Worm (Caenorhabditis elegans) whole organism, mixed stage, embryonic: ENCODE results near the gene fbxa-39.
A peak's percentile ranks its signal among the peaks of the same experiment; 100 is the strongest.

Source experiments
- M03D4.4 ChIP-seq: sonication (generic microtip); optimal IDR thresholded peaks from 2 replicates; lab custom pipeline; 2017; ENCODE audit warnings: mild to moderate bottlenecking, missing genetic modification characterization, missing compliant biosample characterization
- bed-3 ChIP-seq: fragments of 200-800 bp; sonication (Bioruptor generic); optimal IDR thresholded peaks from 3 replicates; lab custom pipeline; 2018; ENCODE audit warnings: mild to moderate bottlenecking, missing genetic modification characterization, moderate library complexity, missing compliant biosample characterization
- blmp-1 ChIP-seq: fragments of 150-350 bp; optimal IDR thresholded peaks from 2 replicates; lab custom pipeline; 2014; ENCODE audit warnings: missing biosample characterization, missing genetic modification characterization
- ceh-39 ChIP-seq: fragments of 150-350 bp; optimal IDR thresholded peaks from 2 replicates; lab custom pipeline; 2014; ENCODE audit warnings: missing biosample characterization, missing genetic modification characterization
- ceh-83 ChIP-seq: fragments of 200-800 bp; sonication (Bioruptor generic); optimal IDR thresholded peaks from 2 replicates; lab custom pipeline; 2018; ENCODE audit warnings: mild to moderate bottlenecking, missing genetic modification characterization, missing compliant biosample characterization
- ces-1 ChIP-seq: fragments of 150-350 bp; optimal IDR thresholded peaks from 2 replicates; lab custom pipeline; 2014; ENCODE audit warnings: missing biosample characterization, missing genetic modification reagents, missing genetic modification characterization
- cnd-1 ChIP-seq: fragments of 200-800 bp; sonication (Bioruptor generic); optimal IDR thresholded peaks from 2 replicates; lab custom pipeline; 2018; ENCODE audit warnings: mild to moderate bottlenecking, missing genetic modification characterization, missing compliant biosample characterization
- elt-1 ChIP-seq: sonication (generic microtip); optimal IDR thresholded peaks from 2 replicates; lab custom pipeline; 2017; ENCODE audit warnings: missing genetic modification characterization, mild to moderate bottlenecking, missing compliant biosample characterization, antibody characterized with exemption, moderate library complexity, borderline replicate concordance; ENCODE audit not compliant: insufficient read depth
- elt-3 ChIP-seq: fragments of 150-350 bp; optimal IDR thresholded peaks from 2 replicates; lab custom pipeline; 2014; ENCODE audit warnings: missing biosample characterization, missing genetic modification characterization
- flh-1 ChIP-seq: fragments of 200-800 bp; sonication (Bioruptor generic); optimal IDR thresholded peaks from 2 replicates; lab custom pipeline; 2018; ENCODE audit warnings: mild to moderate bottlenecking, missing genetic modification characterization, moderate library complexity, missing compliant biosample characterization
- ham-2 ChIP-seq: fragments of 200-800 bp; sonication (Bioruptor generic); optimal IDR thresholded peaks from 2 replicates; lab custom pipeline; 2018; ENCODE audit warnings: mild to moderate bottlenecking, missing genetic modification characterization, missing compliant biosample characterization
- hlh-1 ChIP-seq: fragments of 150-350 bp; optimal IDR thresholded peaks from 2 replicates; lab custom pipeline; 2014; ENCODE audit warnings: missing biosample characterization, missing genetic modification reagents, missing genetic modification characterization
- lin-13 ChIP-seq: fragments of 150-350 bp; optimal IDR thresholded peaks from 2 replicates; lab custom pipeline; 2014; ENCODE audit warnings: missing biosample characterization, missing genetic modification characterization
- lin-32 ChIP-seq: fragments of 200-800 bp; sonication (Bioruptor generic); optimal IDR thresholded peaks from 2 replicates; lab custom pipeline; 2018; ENCODE audit warnings: mild to moderate bottlenecking, missing genetic modification characterization, missing compliant biosample characterization
- lsy-2 ChIP-seq: fragments of 150-350 bp; optimal IDR thresholded peaks from 2 replicates; lab custom pipeline; 2014; ENCODE audit warnings: missing biosample characterization, missing genetic modification characterization
- mab-5 ChIP-seq: fragments of 150-350 bp; optimal IDR thresholded peaks from 2 replicates; lab custom pipeline; 2014; ENCODE audit warnings: missing biosample characterization, missing genetic modification characterization
- mep-1 ChIP-seq: fragments of 150-350 bp; optimal IDR thresholded peaks from 2 replicates; lab custom pipeline; 2017; ENCODE audit warnings: missing biosample characterization, missing genetic modification reagents, missing genetic modification characterization, inconsistent platforms
- mls-2 ChIP-seq: sonication (generic microtip); optimal IDR thresholded peaks from 2 replicates; lab custom pipeline; 2016; ENCODE audit warnings: mild to moderate bottlenecking, missing genetic modification characterization, moderate library complexity, missing compliant biosample characterization
- nhr-12 ChIP-seq: fragments of 150-350 bp; optimal IDR thresholded peaks from 2 replicates; lab custom pipeline; 2014; ENCODE audit warnings: missing biosample characterization, missing genetic modification characterization
- nhr-2 ChIP-seq: fragments of 150-350 bp; optimal IDR thresholded peaks from 2 replicates; lab custom pipeline; 2014; ENCODE audit warnings: missing biosample characterization, missing genetic modification characterization
- nhr-28 ChIP-seq: fragments of 150-350 bp; optimal IDR thresholded peaks from 2 replicates; lab custom pipeline; 2014; ENCODE audit warnings: missing biosample characterization, missing genetic modification characterization
- nhr-76 ChIP-seq: sonication (generic microtip); optimal IDR thresholded peaks from 2 replicates; lab custom pipeline; 2017; ENCODE audit warnings: missing biosample characterization, missing genetic modification characterization
- sem-2 ChIP-seq: fragments of 200-800 bp; sonication (Bioruptor generic); optimal IDR thresholded peaks from 2 replicates; lab custom pipeline; 2018; ENCODE audit warnings: mild to moderate bottlenecking, missing genetic modification characterization, missing compliant biosample characterization
- snpc-4 ChIP-seq: fragments of 150-350 bp; optimal IDR thresholded peaks from 2 replicates; lab custom pipeline; 2014; ENCODE audit warnings: missing biosample characterization, missing genetic modification characterization
- sptf-1 ChIP-seq: sonication (generic microtip); optimal IDR thresholded peaks from 2 replicates; lab custom pipeline; 2017; ENCODE audit warnings: mild to moderate bottlenecking, missing genetic modification characterization, moderate library complexity, missing compliant biosample characterization
- tbx-8 ChIP-seq: fragments of 200-800 bp; sonication (Bioruptor generic); optimal IDR thresholded peaks from 2 replicates; lab custom pipeline; 2018; ENCODE audit warnings: mild to moderate bottlenecking, missing genetic modification characterization, moderate library complexity, missing compliant biosample characterization
- unc-39 ChIP-seq: fragments of 150-350 bp; optimal IDR thresholded peaks from 2 replicates; lab custom pipeline; 2014; ENCODE audit warnings: missing biosample characterization, missing genetic modification characterization
- unc-62 ChIP-seq: fragments of 150-350 bp; optimal IDR thresholded peaks from 2 replicates; lab custom pipeline; 2014; ENCODE audit warnings: missing biosample characterization, missing genetic modification reagents, missing genetic modification characterization
- zip-8 ChIP-seq: fragments of 150-350 bp; optimal IDR thresholded peaks from 2 replicates; lab custom pipeline; 2014; ENCODE audit warnings: missing biosample characterization, missing genetic modification characterization
- ztf-11 ChIP-seq: fragments of 150-350 bp; optimal IDR thresholded peaks from 2 replicates; lab custom pipeline; 2014; ENCODE audit warnings: missing biosample characterization, missing genetic modification characterization

fbxa-39 gene

DNA sequence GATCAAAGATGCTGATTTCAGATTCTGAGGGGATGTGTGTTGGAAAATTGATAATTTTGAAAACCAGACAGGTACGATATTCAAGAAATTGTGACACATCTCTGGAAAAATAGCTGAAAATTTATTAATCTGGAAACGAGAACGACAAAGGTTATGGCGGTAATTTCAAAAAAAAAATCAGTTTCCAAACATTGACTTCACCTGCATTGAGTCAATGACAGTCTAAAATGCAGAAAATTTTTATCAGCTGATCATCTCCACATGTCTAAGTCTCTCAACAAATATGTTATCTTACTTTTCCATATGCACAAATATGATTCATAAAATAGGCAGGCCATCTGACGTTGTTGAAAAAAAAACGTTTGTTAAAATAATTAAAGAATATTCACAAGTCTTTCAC lies 757 bp upstream of the fbxa-39 start, which contains the start of gene fbxa-48:
TSS of gene fbxa-48 (minus strand) at position 101 of the 400 bp plus-strand sequence.
- TF ChIP-seq mab-5 = no peak
- no peak for TF ChIP-seq unc-62 (GFP tag; lab: Kevin White, UChicago)
- no peak for TF ChIP-seq nhr-28 (tag; lab: Kevin White, UChicago)
- TF ChIP-seq lin-32 (GFP tag; lab: Kevin White, UChicago) = no peak
- no peak for TF ChIP-seq ceh-83 (GFP tag; lab: Kevin White, UChicago)
- no peak for TF ChIP-seq bed-3

DNA sequence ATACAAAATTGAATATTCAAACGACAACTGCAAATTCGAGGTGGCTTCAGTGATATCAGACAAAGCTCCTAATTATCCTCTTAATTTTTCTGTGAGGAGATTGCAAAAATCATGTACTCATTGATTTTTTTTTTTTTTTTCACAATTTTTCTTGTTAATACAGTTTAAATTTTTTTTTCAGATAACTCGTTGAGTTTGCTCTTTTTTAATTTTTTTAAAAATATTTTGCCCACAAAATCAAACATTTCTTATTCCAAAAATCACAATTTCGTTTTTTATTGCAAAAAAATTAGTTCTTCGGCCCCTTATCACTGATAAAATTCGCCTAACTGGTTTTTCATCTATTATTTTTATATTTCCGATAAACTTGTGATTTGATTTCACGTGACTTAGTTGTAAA lies 4.0 kb downstream of the fbxa-39 start, which contains the start of gene Y54F10BM.21:
TSS of gene Y54F10BM.21 (plus strand) at position 301 of the 400 bp plus-strand sequence.
- TF ChIP-seq blmp-1 (no peak), nhr-76 (tag; lab: Kevin White, UChicago) (no peak), unc-62 (GFP tag; lab: Kevin White, UChicago) (no peak), lin-13 (tag; lab: Kevin White, UChicago) (no peak), mab-5 (no peak), M03D4.4 (tag; lab: Kevin White, UChicago) (no peak), ham-2 (GFP tag; lab: Kevin White, UChicago) (no peak), elt-3 (no peak)

DNA sequence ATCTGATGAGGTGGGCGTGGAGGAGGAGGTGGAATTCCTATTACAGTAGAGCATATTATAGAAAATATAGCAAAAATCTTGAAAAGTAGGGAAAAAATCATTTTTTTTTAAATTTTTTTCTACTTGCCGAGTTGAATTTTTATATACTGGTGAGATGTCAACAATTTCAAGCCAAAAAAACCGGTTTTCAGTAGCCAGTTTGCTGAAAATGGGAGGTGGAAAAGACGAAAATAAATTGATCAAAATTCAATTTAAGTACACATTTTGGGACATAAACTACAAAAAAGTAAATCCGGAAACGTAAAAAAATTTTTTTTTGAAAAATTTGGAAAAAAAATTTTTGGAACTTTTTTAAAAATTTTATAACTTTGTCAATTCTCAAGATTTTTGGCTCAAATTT lies 6.6 kb downstream of the fbxa-39 start, which contains the start of gene Y54F10BM.23:
TSS of gene Y54F10BM.23 (minus strand) at position 101 of the 400 bp plus-strand sequence.
- TF ChIP-seq ham-2 (GFP tag; lab: Kevin White, UChicago) (no peak), cnd-1 (tag; lab: Kevin White, UChicago) (no peak), ces-1 (GFP tag; lab: Kevin White, UChicago) (no peak), bed-3 (no peak), zip-8 (no peak), snpc-4 (tag; lab: Kevin White, UChicago) (no peak), ztf-11 (tag; lab: Kevin White, UChicago) (no peak), lsy-2 (tag; lab: Kevin White, UChicago) (no peak), mep-1 (tag; lab: Kevin White, UChicago) (no peak), nhr-28 (tag; lab: Kevin White, UChicago) (no peak)

DNA sequence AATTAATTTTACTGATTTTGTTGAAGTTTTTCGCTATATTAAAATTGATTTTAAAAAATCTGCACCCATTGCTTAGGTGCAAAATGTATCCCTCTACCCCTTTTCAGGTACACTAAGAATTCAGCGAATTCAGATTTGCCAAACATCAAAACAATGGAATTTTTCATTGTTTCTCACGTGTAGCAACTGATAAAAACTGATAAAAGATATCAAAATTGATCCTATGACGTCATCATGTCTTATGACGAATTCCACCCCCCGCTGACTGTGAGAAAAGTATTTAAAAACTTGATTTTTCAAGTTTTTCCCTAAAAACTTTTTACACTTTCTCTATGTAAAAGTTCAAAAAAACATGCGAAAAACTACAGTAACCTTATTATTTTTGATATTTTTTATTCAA lies 7.7 kb downstream of the fbxa-39 start, which contains the start of gene Y54F10BM.22:
TSS of gene Y54F10BM.22 (plus strand) at position 331 of the 400 bp plus-strand sequence.
- TF ChIP-seq zip-8 = peak; percentile 8
- TF ChIP-seq flh-1 (GFP tag; lab: Kevin White, UChicago) = no peak

DNA sequence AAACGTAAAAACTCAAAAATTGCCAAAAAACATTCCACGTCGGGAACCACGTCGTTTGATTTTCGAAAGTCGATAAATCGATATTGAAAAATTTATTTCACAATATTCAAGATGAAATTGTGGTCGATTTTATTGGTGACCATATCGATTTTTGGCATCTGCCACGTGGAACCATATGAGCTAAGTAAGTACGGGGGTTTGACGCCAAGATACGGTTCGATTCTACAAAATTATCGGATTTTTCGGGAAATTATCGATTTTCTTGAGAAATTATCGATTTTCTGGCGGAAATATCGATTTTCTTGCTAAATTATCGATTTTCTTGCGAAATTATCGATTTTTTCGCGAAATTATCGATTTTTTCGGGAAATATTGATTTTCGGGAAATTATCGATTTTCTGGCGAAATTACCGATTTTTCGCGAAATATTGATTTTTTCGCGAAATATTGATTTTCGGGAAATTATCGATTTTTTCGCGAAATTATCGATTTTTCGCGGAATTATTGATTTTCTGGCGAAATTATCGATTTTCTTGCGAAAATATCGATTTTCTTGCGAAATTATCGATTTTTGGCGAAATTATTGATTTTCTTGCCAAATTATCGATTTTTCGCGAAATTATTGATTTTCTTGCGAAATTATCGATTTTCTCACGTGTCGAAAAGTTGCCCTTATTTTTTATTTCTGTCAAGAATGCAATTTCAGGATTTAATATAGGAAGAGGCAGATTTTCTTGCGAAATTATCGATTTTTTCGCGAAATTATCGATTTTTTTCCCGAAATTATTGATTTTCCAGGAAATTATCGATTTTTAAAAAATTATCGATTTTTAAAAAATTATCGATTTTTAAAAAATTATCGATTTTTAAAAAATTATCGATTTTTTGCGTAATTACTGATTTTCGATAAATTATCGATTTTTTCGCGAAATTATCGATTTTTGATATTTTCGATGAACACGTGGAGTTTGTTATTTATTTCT lies 9.4 kb downstream of the fbxa-39 start, which contains the start of gene Y54F10BM.3:
TSS of gene Y54F10BM.3 (plus strand) at position 51 of the 983 bp plus-strand sequence.
- TF ChIP-seq mab-5 (no peak), ceh-83 (GFP tag; lab: Kevin White, UChicago) (no peak), ceh-39 (peak; percentile 25), sptf-1 (tag; lab: Kevin White, UChicago) (peak; percentile 23)

DNA sequence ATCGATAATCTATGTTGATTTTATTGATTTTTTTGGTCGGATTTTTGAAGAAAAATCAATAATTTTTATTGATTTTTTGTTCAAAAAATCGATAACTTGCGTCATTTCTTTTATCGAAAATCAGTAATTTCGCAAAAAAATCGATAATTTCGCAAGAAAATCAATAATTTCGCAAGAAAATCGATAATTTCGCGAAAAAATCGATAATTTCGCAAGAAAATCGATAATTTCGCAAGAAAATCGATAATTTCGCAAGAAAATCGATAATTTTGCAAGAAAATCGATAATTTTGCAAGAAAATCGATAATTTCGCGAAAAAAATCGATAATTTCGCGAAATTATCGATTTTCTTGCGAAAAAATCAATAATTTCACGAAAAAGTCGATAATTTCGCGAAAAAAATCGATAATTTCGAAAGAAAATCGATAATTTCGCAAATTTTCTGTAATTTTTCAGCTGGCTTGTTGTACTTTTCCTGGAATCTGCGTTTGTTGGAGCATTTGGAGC lies 10.6 kb downstream of the fbxa-39 start:
- TF ChIP-seq nhr-2 (tag; lab: Kevin White, UChicago) = no peak
- no peak for TF ChIP-seq mls-2 (tag; lab: Kevin White, UChicago)
- TF ChIP-seq lsy-2 (tag; lab: Kevin White, UChicago) = no peak
- no peak for TF ChIP-seq elt-1 (tag; lab: Kevin White, UChicago)
- no peak for TF ChIP-seq unc-39 (tag; lab: Kevin White, UChicago)
- no peak for TF ChIP-seq snpc-4 (tag; lab: Kevin White, UChicago)
- TF ChIP-seq cnd-1 (tag; lab: Kevin White, UChicago) = no peak
- TF ChIP-seq hlh-1 (tag; lab: Kevin White, UChicago) = no peak
- TF ChIP-seq zip-8 = no peak
- TF ChIP-seq blmp-1 = no peak
- no peak for TF ChIP-seq nhr-76 (tag; lab: Kevin White, UChicago)
- no peak for TF ChIP-seq lin-32 (GFP tag; lab: Kevin White, UChicago)
- no peak for TF ChIP-seq sptf-1 (tag; lab: Kevin White, UChicago)
- no peak for TF ChIP-seq nhr-12 (tag; lab: Kevin White, UChicago)
- TF ChIP-seq tbx-8 (GFP tag; lab: Kevin White, UChicago) = no peak
- no peak for TF ChIP-seq sem-2
- no peak for TF ChIP-seq unc-62 (GFP tag; lab: Kevin White, UChicago)
- no peak for TF ChIP-seq lin-13 (tag; lab: Kevin White, UChicago)
- no peak for TF ChIP-seq ces-1 (GFP tag; lab: Kevin White, UChicago)
- TF ChIP-seq flh-1 (GFP tag; lab: Kevin White, UChicago) = no peak
